Fruit fly (Drosophila melanogaster): Measurements from ENCODE around the gene Cda4.
A peak's percentile ranks its signal among the peaks of the same experiment; 100 is the strongest.

Gene Cda4

DNA sequence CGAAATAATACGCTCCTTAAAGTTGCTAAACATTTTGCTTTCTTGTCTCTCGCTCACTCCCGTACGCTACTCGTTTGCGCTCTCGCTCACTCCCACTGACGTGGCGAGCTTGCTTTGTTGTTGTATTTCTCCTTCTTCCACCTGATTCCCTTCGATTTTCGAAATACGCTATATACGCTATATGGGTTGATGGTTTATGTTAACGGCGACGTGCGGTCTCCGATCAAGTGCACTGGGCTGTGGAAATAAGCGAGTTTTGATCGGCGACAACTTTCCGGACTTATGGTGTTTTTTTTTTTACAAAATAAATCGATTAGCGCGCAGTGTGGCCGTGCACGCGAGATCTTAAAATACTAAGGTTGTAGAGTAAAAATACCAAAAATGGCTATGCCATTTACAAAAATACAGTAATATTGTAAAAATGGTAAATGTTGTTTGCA, 92.4 kb downstream of the Cda4 start, which contains the start of gene CG17598 (continued):
- no peak for TF ChIP-seq Ssrp (tag; optimal IDR thresholded peaks at IDR 0.05)
- peak; percentile 21; the same call in 1 of the 2 replicates for TF ChIP-seq CG13287 (GFP tag; IDR thresholded peaks at IDR 0.05; ENCODE audit: partially characterized antibody)
- TF ChIP-seq eve (GFP tag; optimal IDR thresholded peaks at IDR 0.05), result no peak
- no peak for TF ChIP-seq CTCF (GFP tag; optimal IDR thresholded peaks at IDR 0.05)
- TF ChIP-seq ind (GFP tag; optimal IDR thresholded peaks at IDR 0.05), result no peak
- no peak for TF ChIP-seq Fer1 (GFP tag; optimal IDR thresholded peaks at IDR 0.05)
- no peak for TF ChIP-seq insv (GFP tag; optimal IDR thresholded peaks at IDR 0.05)
- TF ChIP-seq D19B (GFP tag; optimal IDR thresholded peaks at IDR 0.05), result no peak
- TF ChIP-seq Six4 (GFP tag; optimal IDR thresholded peaks at IDR 0.05), result no peak
- TF ChIP-seq Fer3 (tag; optimal IDR thresholded peaks at IDR 0.05), result no peak
- TF ChIP-seq Max (GFP tag; optimal IDR thresholded peaks at IDR 0.05), result no peak
- TF ChIP-seq YL-1 (GFP tag; optimal IDR thresholded peaks at IDR 0.05), result peak; percentile 64
- TF ChIP-seq fd102C (GFP tag; optimal IDR thresholded peaks at IDR 0.05), result no peak
- no peak for TF ChIP-seq CG15696 (tag; optimal IDR thresholded peaks at IDR 0.05)
- no peak for TF ChIP-seq CG2712 (tag; optimal IDR thresholded peaks at IDR 0.05)
- TF ChIP-seq sens (GFP tag), result no peak
- TF ChIP-seq tio (GFP tag; optimal IDR thresholded peaks at IDR 0.05), result no peak
- no peak for TF ChIP-seq dysf (GFP tag; IDR thresholded peaks at IDR 0.05)
- TF ChIP-seq nmo (GFP tag; optimal IDR thresholded peaks at IDR 0.05), result no peak
- TF ChIP-seq mld (GFP tag; IDR thresholded peaks at IDR 0.05; ENCODE audit: partially characterized antibody), result no peak
- no peak for TF ChIP-seq HHEX (GFP tag; optimal IDR thresholded peaks at IDR 0.05)
- no peak for TF ChIP-seq hbn (GFP tag; IDR thresholded peaks at IDR 0.05; ENCODE audit: partially characterized antibody)
- no peak for TF ChIP-seq CkIIα-i1 (GFP tag; IDR thresholded peaks at IDR 0.05)
- TF ChIP-seq Sry-δ (GFP tag; optimal IDR thresholded peaks at IDR 0.05), result peak; percentile 16
- no peak for TF ChIP-seq Stat92E (GFP tag; optimal IDR thresholded peaks at IDR 0.05)
- TF ChIP-seq CG1024 (GFP tag; IDR thresholded peaks at IDR 0.05), result no peak
- no peak for TF ChIP-seq CG6683 (GFP tag; optimal IDR thresholded peaks at IDR 0.05)
- no peak for TF ChIP-seq bcd (GFP tag; optimal IDR thresholded peaks at IDR 0.05)
- peak; percentile 37 for TF ChIP-seq pzg (GFP tag; optimal IDR thresholded peaks at IDR 0.05)
- peak; percentile 85 for TF ChIP-seq MESR4 (GFP tag; optimal IDR thresholded peaks at IDR 0.05)
- no peak for TF ChIP-seq lov (optimal IDR thresholded peaks at IDR 0.05)
- no peak for TF ChIP-seq lov (GFP tag; IDR thresholded peaks at IDR 0.05)
- TF ChIP-seq ems (GFP tag; optimal IDR thresholded peaks at IDR 0.05), result no peak
- no peak for TF ChIP-seq pho (GFP tag; optimal IDR thresholded peaks at IDR 0.05)
- TF ChIP-seq kah (GFP tag; optimal IDR thresholded peaks at IDR 0.05), result no peak
- TF ChIP-seq klu (GFP tag; IDR thresholded peaks at IDR 0.05), result no peak
- TF ChIP-seq exex (tag; optimal IDR thresholded peaks at IDR 0.05), result peak; percentile 46
- no peak for TF ChIP-seq pb (GFP tag; optimal IDR thresholded peaks at IDR 0.05)
- peak; percentile 22 for TF ChIP-seq CG10267 (tag; optimal IDR thresholded peaks at IDR 0.05)
- no peak for TF ChIP-seq Oaz (GFP tag; IDR thresholded peaks at IDR 0.05)
- TF ChIP-seq chm (GFP tag; IDR thresholded peaks at IDR 0.05), result no peak
- no peak for TF ChIP-seq kay (GFP tag; optimal IDR thresholded peaks at IDR 0.05)
- peak; percentile 21 for TF ChIP-seq CG11504 (tag; optimal IDR thresholded peaks at IDR 0.05)
- peak; percentile 60 for TF ChIP-seq Med (GFP tag)
- TF ChIP-seq CG1602 (GFP tag; optimal IDR thresholded peaks at IDR 0.05), result no peak
- no peak for TF ChIP-seq Spps (tag; optimal IDR thresholded peaks at IDR 0.05)
- TF ChIP-seq CG7987 (GFP tag; optimal IDR thresholded peaks at IDR 0.05), result no peak
- TF ChIP-seq eyg (GFP tag; optimal IDR thresholded peaks at IDR 0.05), result no peak
- TF ChIP-seq CG14965 (GFP tag; optimal IDR thresholded peaks at IDR 0.05; ENCODE audit: borderline replicate concordance), result no peak
- no peak for TF ChIP-seq CG12219 (GFP tag; optimal IDR thresholded peaks at IDR 0.05)
- TF ChIP-seq zfh1 (GFP tag; IDR thresholded peaks at IDR 0.05), result no peak
- TF ChIP-seq CoRest (tag; optimal IDR thresholded peaks at IDR 0.05), result no peak

All from whole organism, embryonic.